Fruit fly (Drosophila melanogaster): ENCODE measurements around the gene CG43321.

CG43321 gene

dm6 chr2L:7043039-7043905, 31.2 kb downstream of the CG43321 start:
- TF ChIP-seq CTCF (optimal IDR thresholded peaks at IDR 0.05) (peak in 1 of 2 experiments; percentile 5), CG8478 (optimal IDR thresholded peaks at IDR 0.05) (no peak)

dm6 chr2L:7047703-7048102, 35.6 kb downstream of the CG43321 start:
- TF ChIP-seq CTCF (optimal IDR thresholded peaks at IDR 0.05), result no peak
- no peak for TF ChIP-seq CG8478 (optimal IDR thresholded peaks at IDR 0.05)

dm6 chr2L:7049009-7049647, 37.1 kb downstream of the CG43321 start:
- TF ChIP-seq CTCF (optimal IDR thresholded peaks at IDR 0.05) (peak in 1 of 2 experiments; percentile 35), CG8478 (optimal IDR thresholded peaks at IDR 0.05) (no peak)

dm6 chr2L:7049680-7050289, 37.7 kb downstream of the CG43321 start:
- TF ChIP-seq CTCF (optimal IDR thresholded peaks at IDR 0.05), result no peak

dm6 chr2L:7050492-7051182, 38.6 kb downstream of the CG43321 start:
- TF ChIP-seq CTCF (optimal IDR thresholded peaks at IDR 0.05) (no peak), CG8478 (optimal IDR thresholded peaks at IDR 0.05) (no peak)

dm6 chr2L:7051740-7052139, 39.7 kb downstream of the CG43321 start:
- no peak for TF ChIP-seq CG8478 (optimal IDR thresholded peaks at IDR 0.05)
- TF ChIP-seq CTCF (optimal IDR thresholded peaks at IDR 0.05), result no peak

dm6 chr2L:7056189-7056926, 44.3 kb downstream of the CG43321 start, which contains the start of gene Mnn1:
Gene Mnn1, plus strand, starts transcription at chr2L:7056301.
- TF ChIP-seq CG8478 (optimal IDR thresholded peaks at IDR 0.05) (no peak), CTCF (optimal IDR thresholded peaks at IDR 0.05) (peak; percentile 3 to 29)

- no peak for TF ChIP-seq CTCF (optimal IDR thresholded peaks at IDR 0.05)
- no peak for TF ChIP-seq CG8478 (optimal IDR thresholded peaks at IDR 0.05)
Measured at dm6 chr2L:7060751-7061150, 48.7 kb downstream of the CG43321 start, which contains the start of gene Mst27D. Gene Mst27D, minus strand, starts transcription at chr2L:7060851.

All from S2 (cell line).